Worm (Caenorhabditis elegans): ENCODE measurements around the gene T19H5.6.
A peak's percentile ranks its signal among the peaks of the same experiment; 100 is the strongest.

T19H5.6 gene

DNA sequence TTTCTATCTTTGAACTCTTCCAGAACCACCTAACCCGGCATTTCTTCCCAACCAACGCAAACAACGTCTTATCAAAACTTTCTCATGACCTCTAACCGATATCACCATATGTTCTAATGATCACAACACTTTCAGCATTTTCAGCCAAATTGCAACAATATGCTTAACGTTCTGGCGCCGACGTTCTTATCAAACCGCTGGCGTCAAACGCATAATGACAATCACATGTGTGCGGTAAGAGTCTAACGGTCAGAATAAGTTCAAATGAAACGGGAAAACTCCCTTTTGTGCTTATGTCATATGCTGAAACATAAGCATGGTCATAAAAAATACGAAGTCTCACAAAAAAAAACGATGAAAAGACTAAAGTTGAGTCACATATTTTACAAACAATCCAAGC lies 30.9 kb upstream of the T19H5.6 start (continued):
- TF ChIP-seq nhr-25 (tag; optimal IDR thresholded peaks at IDR 0.05; ENCODE audit: borderline replicate concordance, insufficient read depth) (no peak), skn-1 (tag; optimal IDR thresholded peaks at IDR 0.05) (no peak), Y48G9A.11 (GFP tag; IDR thresholded peaks at IDR 0.05) (no peak), nhr-10 (tag; optimal IDR thresholded peaks at IDR 0.05) (peak; percentile 24), set-16 (GFP tag; IDR thresholded peaks at IDR 0.05) (no peak), ztf-7 (tag; optimal IDR thresholded peaks at IDR 0.05) (no peak), snpc-1.2 (GFP tag; IDR thresholded peaks at IDR 0.05) (no peak), nhr-102 (tag; optimal IDR thresholded peaks at IDR 0.05) (peak; percentile 83)

- peak in 1 of 2 experiments; percentile 15 for TF ChIP-seq lsy-2 (tag; optimal IDR thresholded peaks at IDR 0.05)
- TF ChIP-seq mdt-29 (GFP tag; IDR thresholded peaks at IDR 0.05) = 0 out of 2 replicates have a peak, but pooled peaks have one; percentile 25
- no peak for TF ChIP-seq ama-1 (optimal IDR thresholded peaks at IDR 0.05)
- peak; percentile 90 for TF ChIP-seq dmd-6 (GFP tag; IDR thresholded peaks at IDR 0.05)
- peak; percentile 32 for TF ChIP-seq dve-1 (tag; optimal IDR thresholded peaks at IDR 0.05; ENCODE audit: insufficient read depth)
- no peak for TF ChIP-seq zfp-2 (tag; optimal IDR thresholded peaks at IDR 0.05)
- TF ChIP-seq hlh-11 (tag; optimal IDR thresholded peaks at IDR 0.05) = peak; percentile 60
- TF ChIP-seq spr-1 (tag; optimal IDR thresholded peaks at IDR 0.05) = no peak
- TF ChIP-seq nhr-11 (tag; optimal IDR thresholded peaks at IDR 0.05) = no peak
- peak; percentile 45 for TF ChIP-seq nhr-28 (tag; optimal IDR thresholded peaks at IDR 0.05)
- no peak for TF ChIP-seq daf-16 (GFP tag; optimal IDR thresholded peaks at IDR 0.05)
- peak; percentile 31 for TF ChIP-seq daf-16 (tag; optimal IDR thresholded peaks at IDR 0.05)
- 0 out of 2 replicates have a peak, but pooled peaks have one; percentile 13 for TF ChIP-seq php-3 (GFP tag; IDR thresholded peaks at IDR 0.05)
- no peak for TF ChIP-seq vab-7 (GFP tag; IDR thresholded peaks at IDR 0.05)
These were observed 28.6 kb upstream of the T19H5.6 start for ce11 chrII:9498589-9498988.

- TF ChIP-seq mxl-2 (GFP tag; conservative IDR thresholded peaks at IDR 0.05) (no peak), unc-130 (GFP tag; optimal IDR thresholded peaks at IDR 0.05) (no peak), F49E8.2 (tag; optimal IDR thresholded peaks at IDR 0.05; ENCODE audit: borderline replicate concordance) (no peak), F26F4.8 (GFP tag; conservative IDR thresholded peaks at IDR 0.05) (no peak), dpl-1 (GFP tag; optimal IDR thresholded peaks at IDR 0.05) (no peak), ceh-44 (GFP tag; IDR thresholded peaks at IDR 0.05) (no peak), lsy-2 (tag; optimal IDR thresholded peaks at IDR 0.05) (peak in 1 of 2 experiments; percentile 14), ctbp-1 (GFP tag; IDR thresholded peaks at IDR 0.05) (peak; percentile 52; the same call in 1 of the 2 replicates), mep-1 (tag; optimal IDR thresholded peaks at IDR 0.05) (peak; percentile 25), zip-11 (GFP tag; IDR thresholded peaks at IDR 0.05) (no peak)
These were observed 27.3 kb upstream of the T19H5.6 start for ce11 chrII:9497309-9497708.

DNA sequence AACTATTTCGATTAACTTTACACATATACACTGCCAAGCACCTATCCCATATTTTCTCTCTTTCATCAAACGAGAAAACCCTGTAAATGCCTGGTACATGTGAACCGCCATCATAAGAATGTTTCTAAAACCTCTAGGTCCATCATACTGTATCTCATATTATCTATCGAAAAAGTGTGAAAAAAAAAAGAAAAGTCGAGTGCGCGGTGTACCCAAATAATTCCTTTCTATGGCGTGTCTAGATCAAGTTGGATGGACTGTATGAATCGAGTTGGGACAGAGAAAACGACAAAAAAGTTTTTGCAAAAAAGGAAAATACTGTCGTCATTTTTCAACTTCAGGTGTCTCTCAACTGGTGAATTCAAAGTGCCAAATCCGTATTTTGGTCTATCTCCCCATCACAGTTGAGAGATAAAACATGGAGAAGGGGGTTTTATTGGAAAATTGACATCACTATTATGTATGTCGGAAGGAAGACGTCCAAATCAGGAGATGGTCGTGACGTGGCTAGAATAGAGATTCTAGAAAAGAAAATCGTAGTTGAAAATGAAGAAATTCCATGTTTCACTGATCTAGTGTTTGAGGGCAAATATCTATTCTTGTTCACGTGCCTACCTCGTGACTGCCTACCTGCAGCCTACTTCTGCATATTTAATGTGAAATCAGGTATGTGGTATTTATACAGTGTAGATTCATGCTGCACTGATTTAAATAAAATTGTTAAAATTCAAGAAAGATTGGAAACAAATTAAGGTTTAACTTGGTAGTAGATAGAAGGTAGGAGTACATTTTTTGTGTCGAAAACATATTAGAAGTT lies 23.4 kb upstream of the T19H5.6 start:
- TF ChIP-seq dmd-8 (GFP tag; IDR thresholded peaks at IDR 0.05) (no peak), T26A8.4 (GFP tag; IDR thresholded peaks at IDR 0.05) (no peak), lin-13 (GFP tag; optimal IDR thresholded peaks at IDR 0.05) (no peak), Y75B8A.6 (GFP tag; IDR thresholded peaks at IDR 0.05) (no peak), lin-15B (tag; optimal IDR thresholded peaks at IDR 0.05) (no peak), F49E8.2 (tag; optimal IDR thresholded peaks at IDR 0.05; ENCODE audit: borderline replicate concordance) (no peak), spr-3 (GFP tag; optimal IDR thresholded peaks at IDR 0.05) (no peak), unc-39 (tag; optimal IDR thresholded peaks at IDR 0.05) (no peak), D1046.2 (GFP tag; IDR thresholded peaks at IDR 0.05) (no peak), hlh-30 (tag; optimal IDR thresholded peaks at IDR 0.05; ENCODE audit: insufficient read depth) (peak; percentile 56), sdz-12 (GFP tag; optimal IDR thresholded peaks at IDR 0.05) (no peak), snpc-4 (tag; optimal IDR thresholded peaks at IDR 0.05) (no peak), aly-2 (tag; optimal IDR thresholded peaks at IDR 0.05) (no peak), F37D6.2 (tag; optimal IDR thresholded peaks at IDR 0.05) (no peak), zag-1 (tag; optimal IDR thresholded peaks at IDR 0.05) (no peak), dve-1 (tag; optimal IDR thresholded peaks at IDR 0.05; ENCODE audit: insufficient read depth) (no peak), attf-4 (tag; optimal IDR thresholded peaks at IDR 0.05) (no peak), Y105C5A.15 (GFP tag; IDR thresholded peaks at IDR 0.05) (no peak)

All from whole organism, L4 larva.